Fruit fly (Drosophila melanogaster) S2 (cell line): Measurements from ENCODE around the gene CG33177.

Source experiments
- CG8478 ChIP-seq: fragments of >200 bp; optimal IDR thresholded peaks from 2 replicates; lab custom pipeline; 2018
- CTCF ChIP-seq, 2 experiments: fragments of >200 bp; optimal IDR thresholded peaks; 2 replicates each; lab custom pipeline; 2018

DNA sequence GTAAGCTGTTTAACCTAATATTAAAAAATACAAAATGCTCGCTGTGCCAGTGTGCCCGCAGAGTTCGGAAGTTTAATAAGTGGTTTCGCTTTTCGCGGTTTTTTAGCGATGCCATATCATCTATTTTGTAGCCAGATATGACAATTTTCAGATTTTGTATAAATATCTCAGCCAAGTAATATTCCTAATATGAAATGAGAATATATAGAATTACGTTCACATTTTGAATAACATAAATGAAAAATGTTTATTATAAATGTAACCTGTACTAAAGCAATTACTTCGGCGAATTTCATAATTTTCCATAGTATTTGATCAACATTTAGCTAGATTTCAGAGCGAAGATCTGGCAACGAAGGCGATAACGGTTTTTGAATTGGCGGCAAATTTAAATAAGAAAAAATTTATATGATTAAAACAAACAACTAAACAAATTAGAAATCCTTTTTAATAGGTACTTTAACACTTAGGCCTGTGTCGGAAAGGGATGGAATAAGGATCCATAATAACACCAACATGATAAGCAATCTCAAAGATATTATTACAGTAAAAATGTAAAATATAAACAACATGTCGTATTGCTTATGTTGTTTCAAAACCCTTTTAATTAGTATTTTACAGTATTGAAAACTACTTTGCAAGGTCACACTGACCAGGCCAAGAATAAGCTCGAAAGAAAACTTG lies 14.7 kb upstream of the CG33177 start, which contains the start of the genes opm and dob:
- TF ChIP-seq CTCF (optimal IDR thresholded peaks at IDR 0.05; lab: Kevin White, UChicago) (no peak), CG8478 (lab: Kevin White, UChicago) (no peak)
